Fruit fly (Drosophila melanogaster): ENCODE data around the gene trx.

dm6 chr3R:14331474-14331873, 44.8 kb upstream of the trx start:
- TF ChIP-seq fd96Ca (GFP tag; IDR thresholded peaks at IDR 0.05) (no peak), CG8159 (tag; optimal IDR thresholded peaks at IDR 0.05) (no peak), CG8301 (tag; optimal IDR thresholded peaks at IDR 0.05) (no peak), gl (tag; optimal IDR thresholded peaks at IDR 0.05) (no peak), CG4496 (GFP tag; IDR thresholded peaks at IDR 0.05) (no peak), CG12605 (GFP tag; IDR thresholded peaks at IDR 0.05) (no peak), rn (GFP tag; IDR thresholded peaks at IDR 0.05) (no peak), CG10348 (GFP tag; IDR thresholded peaks at IDR 0.05) (no peak), Snoo (tag; optimal IDR thresholded peaks at IDR 0.05) (no peak), EcR (GFP tag; optimal IDR thresholded peaks at IDR 0.05) (no peak), CG14655 (GFP tag; optimal IDR thresholded peaks at IDR 0.05) (no peak), CG9948 (tag; optimal IDR thresholded peaks at IDR 0.05) (no peak), CG13204 (GFP tag; optimal IDR thresholded peaks at IDR 0.05) (no peak), CG17806 (tag; optimal IDR thresholded peaks at IDR 0.05) (no peak)
